Worm (Caenorhabditis elegans) whole organism, midembryonic: ENCODE measurements around the gene C24A8.5.

Experiments used
- T22C8.4 ChIP-seq: fragments of 200-800 bp; sonication (Bioruptor generic); IDR thresholded peaks from 2 replicates; pipeline ENCODE4 v1.3.6; 2022; ENCODE audit warnings: missing genetic modification characterization, missing compliant biosample characterization
- flt-1 ChIP-seq: fragments of 200-800 bp; sonication (Bioruptor generic); IDR thresholded peaks from 2 replicates; pipeline ENCODE4 v1.3.6; 2022; ENCODE audit warnings: missing genetic modification characterization, missing compliant biosample characterization
- klf-2 ChIP-seq: fragments of 200-800 bp; sonication (Bioruptor generic); conservative IDR thresholded peaks from 2 replicates; pipeline ENCODE4 v1.3.6; 2022; ENCODE audit warnings: missing genetic modification reagents, missing genetic modification characterization, missing compliant biosample characterization
- ref-1 ChIP-seq: fragments of 200-800 bp; sonication (Bioruptor generic); conservative IDR thresholded peaks from 2 replicates; pipeline ENCODE4 v1.3.6; 2022; ENCODE audit warnings: missing genetic modification reagents, missing genetic modification characterization, missing compliant biosample characterization
- ztf-23 ChIP-seq: fragments of 200-800 bp; sonication (Bioruptor generic); IDR thresholded peaks from 2 replicates; pipeline ENCODE4 v1.3.6; 2022; ENCODE audit warnings: missing genetic modification reagents, missing genetic modification characterization, missing compliant biosample characterization

- TF ChIP-seq klf-2 (GFP tag; lab: Robert Waterston, UW), result no peak
- TF ChIP-seq flt-1 (GFP tag; lab: Robert Waterston, UW), result no peak
- no peak for TF ChIP-seq T22C8.4
- TF ChIP-seq ztf-23 (GFP tag; lab: Robert Waterston, UW), result no peak
- TF ChIP-seq ref-1, result no peak
Observed at ce11 chrX:4283989-4284388, 44.7 kb downstream of the C24A8.5 start, which contains the start of gene ets-10.
